Worm (Caenorhabditis elegans): ENCODE measurements around the gene C47D12.2.

C47D12.2 gene

DNA sequence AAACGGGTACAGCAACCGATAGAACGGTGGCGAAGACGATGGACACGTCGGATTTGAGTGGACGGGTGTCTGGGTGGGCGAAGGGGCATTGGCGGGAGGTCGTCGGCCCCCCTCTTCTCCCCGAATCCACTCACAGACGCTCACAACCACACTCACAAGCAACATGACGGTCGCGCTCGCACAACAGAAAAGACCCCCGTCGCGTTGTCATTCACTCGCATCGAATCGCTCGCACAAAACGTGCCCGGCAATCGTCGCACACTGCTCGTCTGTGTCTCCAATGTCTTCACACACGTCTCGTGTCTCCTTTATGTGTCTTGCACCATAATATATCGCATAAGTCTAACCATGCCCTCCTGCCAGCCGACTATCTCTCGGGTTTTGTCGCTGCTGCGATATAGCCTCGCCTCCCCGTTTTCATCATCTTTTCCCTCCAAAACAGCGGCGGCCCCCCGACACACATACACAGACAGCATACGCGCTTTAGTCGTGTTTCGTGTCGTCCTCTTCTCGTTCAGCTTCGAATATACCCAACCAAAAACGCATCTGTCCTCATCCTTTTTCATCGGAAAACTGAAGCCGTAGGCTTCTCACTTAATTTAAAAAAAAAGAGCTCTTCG lies 41.9 kb upstream of the C47D12.2 start (continued):
- TF ChIP-seq dpl-1 (GFP tag; optimal IDR thresholded peaks at IDR 0.05) (peak; percentile 44 to 58 (median 51)), zip-4 (GFP tag; optimal IDR thresholded peaks at IDR 0.05) (no peak), unc-130 (tag; optimal IDR thresholded peaks at IDR 0.05) (peak; percentile 88), C34B4.2 (tag; optimal IDR thresholded peaks at IDR 0.05) (no peak), sup-37 (GFP tag; optimal IDR thresholded peaks at IDR 0.05) (no peak), rnt-1 (tag; optimal IDR thresholded peaks at IDR 0.05) (peak; percentile 73), unc-98 (GFP tag; IDR thresholded peaks at IDR 0.05) (0 out of 2 replicates have a peak, but pooled peaks have one; percentile 9), lin-39 (tag; optimal IDR thresholded peaks at IDR 0.05) (no peak), ceh-63 (GFP tag; optimal IDR thresholded peaks at IDR 0.05) (no peak), ceh-90 (tag; optimal IDR thresholded peaks at IDR 0.05) (no peak), egl-27 (tag; optimal IDR thresholded peaks at IDR 0.05) (peak; percentile 23 to 95), skn-1 (tag; optimal IDR thresholded peaks at IDR 0.05) (peak; percentile 39), unc-30 (tag; optimal IDR thresholded peaks at IDR 0.05) (no peak), zag-1 (tag; optimal IDR thresholded peaks at IDR 0.05) (peak; percentile 26), hlh-4 (tag; optimal IDR thresholded peaks at IDR 0.05) (no peak), unc-62 (GFP tag; optimal IDR thresholded peaks at IDR 0.05) (no peak), fkh-4 (tag; optimal IDR thresholded peaks at IDR 0.05; ENCODE audit: borderline replicate concordance) (no peak), fkh-8 (tag; optimal IDR thresholded peaks at IDR 0.05) (peak; percentile 96), tlp-1 (tag; optimal IDR thresholded peaks at IDR 0.05) (no peak), alr-1 (tag; optimal IDR thresholded peaks at IDR 0.05; ENCODE audit: borderline replicate concordance) (no peak), aly-2 (tag; optimal IDR thresholded peaks at IDR 0.05) (no peak), sptf-1 (tag; optimal IDR thresholded peaks at IDR 0.05) (no peak), aha-1 (tag; optimal IDR thresholded peaks at IDR 0.05) (no peak), lin-35 (GFP tag; optimal IDR thresholded peaks at IDR 0.05) (peak; percentile 64 to 83), ets-5 (GFP tag; IDR thresholded peaks at IDR 0.05) (no peak), tbx-2 (tag; optimal IDR thresholded peaks at IDR 0.05) (peak; percentile 89), irx-1 (tag; optimal IDR thresholded peaks at IDR 0.05) (peak; percentile 76), egl-13 (tag; optimal IDR thresholded peaks at IDR 0.05) (peak; percentile 74), unc-86 (tag; optimal IDR thresholded peaks at IDR 0.05) (peak; percentile 82), fkh-10 (GFP tag; optimal IDR thresholded peaks at IDR 0.05) (peak; percentile 64), snpc-4 (tag; optimal IDR thresholded peaks at IDR 0.05) (peak; percentile 50), fos-1 (tag; optimal IDR thresholded peaks at IDR 0.05) (peak; percentile 80), grh-1 (GFP tag; IDR thresholded peaks at IDR 0.05) (peak; percentile 66; the same call in 1 of the 2 replicates), ceh-88 (GFP tag; IDR thresholded peaks at IDR 0.05) (peak; percentile 82), snu-23 (GFP tag; optimal IDR thresholded peaks at IDR 0.05) (peak; percentile 96), nhr-85 (tag) (peak; percentile 95), lir-3 (tag; optimal IDR thresholded peaks at IDR 0.05; ENCODE audit: poor library complexity) (peak; percentile 70)

- TF ChIP-seq pqm-1 (tag; optimal IDR thresholded peaks at IDR 0.05), result no peak
- TF ChIP-seq vab-15 (tag; optimal IDR thresholded peaks at IDR 0.05), result peak; percentile 20
- TF ChIP-seq alr-1 (tag; optimal IDR thresholded peaks at IDR 0.05; ENCODE audit: borderline replicate concordance), result no peak
- TF ChIP-seq tbx-2 (tag; optimal IDR thresholded peaks at IDR 0.05), result peak; percentile 84
- no peak for TF ChIP-seq lin-39 (tag; optimal IDR thresholded peaks at IDR 0.05)
- TF ChIP-seq elt-2 (tag; optimal IDR thresholded peaks at IDR 0.05), result no peak
- TF ChIP-seq jun-1 (tag; optimal IDR thresholded peaks at IDR 0.05), result peak; percentile 86
- TF ChIP-seq mef-2 (tag; optimal IDR thresholded peaks at IDR 0.05), result no peak
- TF ChIP-seq swsn-7 (tag; optimal IDR thresholded peaks at IDR 0.05), result peak; percentile 85
- TF ChIP-seq lin-15B (tag; optimal IDR thresholded peaks at IDR 0.05), result no peak
- peak; percentile 84 for TF ChIP-seq nhr-71 (tag; optimal IDR thresholded peaks at IDR 0.05)
- TF ChIP-seq nhr-76 (tag; optimal IDR thresholded peaks at IDR 0.05), result no peak
- TF ChIP-seq mdl-1 (tag; optimal IDR thresholded peaks at IDR 0.05), result peak in 1 of 2 experiments; percentile 88
- peak; percentile 36 for TF ChIP-seq mep-1 (tag; optimal IDR thresholded peaks at IDR 0.05)
- peak; percentile 19 for TF ChIP-seq nhr-11 (tag; optimal IDR thresholded peaks at IDR 0.05)
- TF ChIP-seq F16B12.6 (tag; optimal IDR thresholded peaks at IDR 0.05), result peak; percentile 15
- peak; percentile 89 for TF ChIP-seq nhr-77 (tag; optimal IDR thresholded peaks at IDR 0.05)
- peak; percentile 11 for TF ChIP-seq blmp-1 (tag; optimal IDR thresholded peaks at IDR 0.05)
These were observed 41.2 kb upstream of the C47D12.2 start for ce11 chrII:11634681-11635527.
